Fruit fly (Drosophila melanogaster): Measurements from ENCODE around the gene Stip1.

Stip1 gene

dm6 chr2L:271553-271952 lies 23.4 kb upstream of the Stip1 start, which contains the start of gene Dus1 (continued):
- TF ChIP-seq Dll (GFP tag; IDR thresholded peaks at IDR 0.05; ENCODE audit: partially characterized antibody) = peak; percentile 74
- TF ChIP-seq dm (GFP tag; optimal IDR thresholded peaks at IDR 0.05) = peak; percentile 84
- peak; percentile 42; the same call in 1 of the 3 replicates for TF ChIP-seq knrl (GFP tag; IDR thresholded peaks at IDR 0.05; ENCODE audit: partially characterized antibody)
- TF ChIP-seq hbn (GFP tag; IDR thresholded peaks at IDR 0.05; ENCODE audit: partially characterized antibody) = peak; percentile 72
- TF ChIP-seq p53 (GFP tag; optimal IDR thresholded peaks at IDR 0.05) = no peak
- TF ChIP-seq Stat92E (GFP tag; optimal IDR thresholded peaks at IDR 0.05) = peak in 1 of 3 experiments; percentile 64
- TF ChIP-seq Bgb (GFP tag; IDR thresholded peaks at IDR 0.05; ENCODE audit: partially characterized antibody) = peak; percentile 64
- TF ChIP-seq CG7928 (GFP tag; optimal IDR thresholded peaks at IDR 0.05) = peak; percentile 97
- TF ChIP-seq insv (GFP tag; optimal IDR thresholded peaks at IDR 0.05) = no peak
- TF ChIP-seq Bteb2 (GFP tag; optimal IDR thresholded peaks at IDR 0.05) = no peak
- peak; percentile 57 for TF ChIP-seq CG10267 (tag; optimal IDR thresholded peaks at IDR 0.05)
- TF ChIP-seq CG9817 (tag; optimal IDR thresholded peaks at IDR 0.05) = no peak
- 0 out of 2 replicates have a peak, but pooled peaks have one; percentile 55 for TF ChIP-seq sna (GFP tag; IDR thresholded peaks at IDR 0.05; ENCODE audit: partially characterized antibody)
- no peak for TF ChIP-seq ssp (GFP tag; IDR thresholded peaks at IDR 0.05)
- peak; percentile 58; the same call in 2 of the 3 replicates for TF ChIP-seq Opbp (GFP tag; IDR thresholded peaks at IDR 0.05; ENCODE audit: partially characterized antibody)
- no peak for TF ChIP-seq pb (GFP tag; optimal IDR thresholded peaks at IDR 0.05)
- TF ChIP-seq CG10274 (GFP tag; optimal IDR thresholded peaks at IDR 0.05) = no peak
- TF ChIP-seq crol (GFP tag; IDR thresholded peaks at IDR 0.05) = no peak
- peak; percentile 20 for TF ChIP-seq CG30020 (tag; optimal IDR thresholded peaks at IDR 0.05)
- peak; percentile 60 for TF ChIP-seq Sry-δ (GFP tag; optimal IDR thresholded peaks at IDR 0.05)
- TF ChIP-seq br (optimal IDR thresholded peaks at IDR 0.05) = no peak
- no peak for TF ChIP-seq D19A (tag; optimal IDR thresholded peaks at IDR 0.05)
- no peak for TF ChIP-seq C15 (GFP tag; IDR thresholded peaks at IDR 0.05)
- no peak for TF ChIP-seq z (GFP tag; IDR thresholded peaks at IDR 0.05)
- no peak for TF ChIP-seq NC2β (GFP tag; optimal IDR thresholded peaks at IDR 0.05)
- TF ChIP-seq CG8089 (GFP tag; optimal IDR thresholded peaks at IDR 0.05) = no peak
- TF ChIP-seq Fer1 (GFP tag; optimal IDR thresholded peaks at IDR 0.05) = peak; percentile 48
- no peak for TF ChIP-seq Ptx1 (GFP tag; IDR thresholded peaks at IDR 0.05)
- TF ChIP-seq CG1832 (GFP tag; optimal IDR thresholded peaks at IDR 0.05) = no peak
- no peak for TF ChIP-seq ash1 (GFP tag; optimal IDR thresholded peaks at IDR 0.05)
- no peak for TF ChIP-seq yki (optimal IDR thresholded peaks at IDR 0.05)
- no peak for TF ChIP-seq Nf-YA (GFP tag; IDR thresholded peaks at IDR 0.05)
- no peak for TF ChIP-seq CG17568 (GFP tag; optimal IDR thresholded peaks at IDR 0.05)
- peak; percentile 25 for TF ChIP-seq CG7271 (tag; optimal IDR thresholded peaks at IDR 0.05)
- no peak for TF ChIP-seq CkIIα-i1 (GFP tag; IDR thresholded peaks at IDR 0.05)
- peak; percentile 65; the same call in 1 of the 2 replicates for TF ChIP-seq nerfin-2 (GFP tag; IDR thresholded peaks at IDR 0.05; ENCODE audit: partially characterized antibody)
- no peak for TF ChIP-seq jumu (GFP tag; optimal IDR thresholded peaks at IDR 0.05)
- TF ChIP-seq CG13287 (GFP tag; IDR thresholded peaks at IDR 0.05; ENCODE audit: partially characterized antibody) = peak; percentile 86
- TF ChIP-seq CG6813 (GFP tag; optimal IDR thresholded peaks at IDR 0.05) = no peak
- TF ChIP-seq CG17912 (GFP tag; optimal IDR thresholded peaks at IDR 0.05) = no peak
- TF ChIP-seq Sry-β (GFP tag; optimal IDR thresholded peaks at IDR 0.05) = peak; percentile 51
- no peak for TF ChIP-seq H15 (GFP tag; IDR thresholded peaks at IDR 0.05)
- no peak for TF ChIP-seq CG2199 (GFP tag; IDR thresholded peaks at IDR 0.05)
- TF ChIP-seq Lhr (GFP tag; optimal IDR thresholded peaks at IDR 0.05) = no peak
- TF ChIP-seq stc (GFP tag; IDR thresholded peaks at IDR 0.05) = no peak
- peak; percentile 68 for TF ChIP-seq Doc3 (GFP tag; IDR thresholded peaks at IDR 0.05; ENCODE audit: partially characterized antibody)
- TF ChIP-seq seq (GFP tag; IDR thresholded peaks at IDR 0.05) = no peak
- TF ChIP-seq gro (GFP tag; optimal IDR thresholded peaks at IDR 0.05) = peak; percentile 30
- TF ChIP-seq dmrt99B (tag; optimal IDR thresholded peaks at IDR 0.05) = no peak
- no peak for TF ChIP-seq chif (GFP tag; optimal IDR thresholded peaks at IDR 0.05)
- no peak for TF ChIP-seq ttk (GFP tag; IDR thresholded peaks at IDR 0.05)
